Fruit fly (Drosophila melanogaster): Measurements from ENCODE around the gene prc.

DNA sequence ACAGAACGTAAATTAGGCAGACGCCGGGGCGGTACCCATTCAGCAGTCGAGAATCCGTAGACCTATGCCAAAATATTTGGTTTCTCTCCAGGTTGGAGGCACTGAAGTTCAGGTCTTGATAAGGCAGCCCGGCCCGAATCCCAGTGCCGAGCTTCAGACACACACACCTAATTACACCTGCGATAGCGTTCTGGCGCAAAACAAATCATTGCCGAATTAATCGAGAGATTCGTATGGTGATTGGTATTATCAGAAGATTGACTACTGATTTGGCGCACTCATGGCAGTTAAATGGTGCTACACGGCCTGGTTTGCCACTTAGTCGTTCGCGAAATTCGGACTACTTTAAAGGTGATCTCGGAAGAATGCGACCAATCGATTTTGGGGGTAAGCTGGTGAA lies 18.6 kb downstream of the prc start, which contains the start of gene CG7252:
- TF ChIP-seq CG15710 (tag; optimal IDR thresholded peaks at IDR 0.05): no peak
- no peak for TF ChIP-seq fd96Ca (GFP tag; IDR thresholded peaks at IDR 0.05)
- no peak for TF ChIP-seq Ets98B (GFP tag; IDR thresholded peaks at IDR 0.05)
- TF ChIP-seq CG4496 (GFP tag; IDR thresholded peaks at IDR 0.05): no peak
- no peak for TF ChIP-seq rn (GFP tag; IDR thresholded peaks at IDR 0.05)
- TF ChIP-seq CG32121 (GFP tag; IDR thresholded peaks at IDR 0.05): no peak
- TF ChIP-seq CG8301 (tag; optimal IDR thresholded peaks at IDR 0.05): no peak
- TF ChIP-seq Snoo (tag; optimal IDR thresholded peaks at IDR 0.05): no peak
